Worm (Caenorhabditis elegans) whole organism, L2 larva: ENCODE measurements around the gene Y82E9BR.18.

Experiments used
- fos-1 ChIP-seq: fragments of 150-350 bp; optimal IDR thresholded peaks from 2 replicates; lab custom pipeline; 2014; ENCODE audit warnings: missing biosample characterization, missing genetic modification characterization
- nhr-11 ChIP-seq: fragments of 150-350 bp; optimal IDR thresholded peaks from 2 replicates; lab custom pipeline; 2014; ENCODE audit warnings: missing biosample characterization, missing genetic modification characterization
- nhr-12 ChIP-seq: fragments of 150-350 bp; optimal IDR thresholded peaks from 2 replicates; lab custom pipeline; 2014; ENCODE audit warnings: missing biosample characterization, missing genetic modification characterization

DNA sequence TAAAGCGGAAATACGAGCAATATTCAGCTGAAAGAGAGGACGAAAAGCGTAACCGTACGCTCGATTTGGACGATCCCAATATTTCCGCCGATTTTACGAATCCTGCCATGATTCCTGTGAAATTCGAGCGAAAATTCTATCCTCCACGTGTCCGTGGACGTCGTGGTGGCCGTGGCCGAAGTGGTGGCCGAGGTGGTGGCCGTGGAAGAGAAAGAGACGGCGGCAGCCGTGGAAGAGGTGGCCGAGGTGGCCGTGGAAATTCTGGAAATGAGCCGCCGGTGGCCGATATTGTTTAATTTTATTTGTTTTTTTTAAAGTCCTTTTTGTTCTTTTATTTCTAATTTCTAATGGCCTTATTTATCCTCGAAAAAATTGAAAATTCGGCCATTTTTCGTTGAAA, 24.9 kb upstream of the Y82E9BR.18 start:
- TF ChIP-seq nhr-12 (tag; lab: Kevin White, UChicago), result no peak
- no peak for TF ChIP-seq nhr-11 (tag; lab: Kevin White, UChicago)
- no peak for TF ChIP-seq fos-1
